Fruit fly (Drosophila melanogaster) whole organism, prepupa: ENCODE data around the gene snky.

Experiments used
- CG10631 ChIP-seq: fragments of 200-800 bp; sonication (Bioruptor generic); optimal IDR thresholded peaks from 2 replicates; lab custom pipeline; 2016; ENCODE audit warnings: missing biosample characterization, missing genetic modification characterization
- CG11294 ChIP-seq: fragments of 200-800 bp; sonication (Bioruptor generic); IDR thresholded peaks from 2 replicates; pipeline ENCODE4 v1.3.6; 2022; ENCODE audit warnings: missing biosample characterization, missing genetic modification characterization
- CG11762 ChIP-seq: fragments of 200-800 bp; sonication (Bioruptor generic); optimal IDR thresholded peaks from 3 replicates; lab custom pipeline; 2016; ENCODE audit warnings: missing biosample characterization, missing genetic modification characterization; ENCODE audit not compliant: insufficient read depth
- CG31627 ChIP-seq: fragments of 200-800 bp; sonication (Bioruptor generic); optimal IDR thresholded peaks from 3 replicates; lab custom pipeline; 2016; ENCODE audit warnings: missing biosample characterization, missing genetic modification characterization
- CG32006 ChIP-seq: fragments of 200-800 bp; sonication (Bioruptor generic); optimal IDR thresholded peaks from 3 replicates; lab custom pipeline; 2017; ENCODE audit warnings: missing biosample characterization, mild to moderate bottlenecking, missing genetic modification characterization
- CG3919 ChIP-seq: fragments of 200-800 bp; sonication (Bioruptor generic); optimal IDR thresholded peaks from 3 replicates; lab custom pipeline; 2016; ENCODE audit warnings: missing biosample characterization, missing genetic modification characterization
- CG4318 ChIP-seq: fragments of 200-800 bp; sonication (Bioruptor generic); optimal IDR thresholded peaks from 3 replicates; lab custom pipeline; 2017; ENCODE audit warnings: missing biosample characterization, mild to moderate bottlenecking, missing genetic modification characterization
- CG6163 ChIP-seq: fragments of 200-800 bp; sonication (Bioruptor generic); IDR thresholded peaks from 3 replicates; pipeline ENCODE4 v1.3.6; 2022; ENCODE audit warnings: missing biosample characterization, missing genetic modification characterization
- CG6276 ChIP-seq: fragments of 200-800 bp; sonication (Bioruptor generic); optimal IDR thresholded peaks from 2 replicates; lab custom pipeline; 2017; ENCODE audit warnings: missing biosample characterization, mild to moderate bottlenecking, missing genetic modification characterization
- CG6792 ChIP-seq: fragments of 200-800 bp; sonication (Bioruptor generic); optimal IDR thresholded peaks from 3 replicates; lab custom pipeline; 2016; ENCODE audit warnings: missing biosample characterization, missing genetic modification characterization
- CG6808 ChIP-seq: fragments of 200-800 bp; sonication (Bioruptor generic); optimal IDR thresholded peaks from 3 replicates; lab custom pipeline; 2017; ENCODE audit warnings: missing biosample characterization, missing genetic modification characterization, mild to moderate bottlenecking, moderate library complexity, missing genetic modification reagents
- CG6854 ChIP-seq: fragments of 200-800 bp; sonication (Bioruptor generic); optimal IDR thresholded peaks from 2 replicates; lab custom pipeline; 2017; ENCODE audit warnings: missing biosample characterization, mild to moderate bottlenecking, missing genetic modification characterization
- CG8119 ChIP-seq: fragments of 200-800 bp; sonication (Bioruptor generic); IDR thresholded peaks from 3 replicates; pipeline ENCODE4 v1.3.6; 2022; ENCODE audit warnings: missing biosample characterization, missing genetic modification characterization
- CG8319 ChIP-seq: fragments of 200-800 bp; sonication (Bioruptor generic); optimal IDR thresholded peaks from 3 replicates; lab custom pipeline; 2016; ENCODE audit warnings: missing biosample characterization, missing genetic modification characterization
- CG9139 ChIP-seq: fragments of 200-800 bp; sonication (Bioruptor generic); optimal IDR thresholded peaks from 3 replicates; lab custom pipeline; 2017; ENCODE audit warnings: missing biosample characterization, mild to moderate bottlenecking, missing genetic modification characterization
- Eip75B ChIP-seq: fragments of 200-800 bp; sonication (Bioruptor generic); optimal IDR thresholded peaks from 3 replicates; lab custom pipeline; 2016; ENCODE audit warnings: missing biosample characterization, missing genetic modification characterization
- Eip78C ChIP-seq: fragments of 200-800 bp; sonication (Bioruptor generic); peaks from one replicate; lab custom pipeline; 2016; ENCODE audit warnings: missing biosample characterization, missing genetic modification characterization
- Ets96B ChIP-seq: fragments of 200-800 bp; optimal IDR thresholded peaks from 2 replicates; lab custom pipeline; 2019; ENCODE audit warnings: missing biosample characterization, mild to moderate bottlenecking, missing genetic modification characterization, moderate library complexity
- Hr39 ChIP-seq: fragments of 200-800 bp; sonication (Bioruptor generic); optimal IDR thresholded peaks from 2 replicates; lab custom pipeline; 2016; ENCODE audit warnings: missing biosample characterization, missing genetic modification characterization
- Lpt ChIP-seq: fragments of 200-800 bp; sonication (Bioruptor generic); optimal IDR thresholded peaks from 3 replicates; lab custom pipeline; 2016; ENCODE audit warnings: missing biosample characterization, missing genetic modification characterization
- Met ChIP-seq: fragments of 200-800 bp; sonication (Bioruptor generic); optimal IDR thresholded peaks from 3 replicates; lab custom pipeline; 2016; ENCODE audit warnings: missing biosample characterization, missing genetic modification characterization
- Smox ChIP-seq: fragments of 200-800 bp; sonication (Bioruptor generic); optimal IDR thresholded peaks from 3 replicates; lab custom pipeline; 2016; ENCODE audit warnings: missing biosample characterization, missing genetic modification characterization
- Sox102F ChIP-seq: fragments of 200-800 bp; sonication (Bioruptor generic); optimal IDR thresholded peaks from 2 replicates; lab custom pipeline; 2016; ENCODE audit warnings: missing biosample characterization, mild to moderate bottlenecking, missing genetic modification characterization
- Sox15 ChIP-seq: fragments of 200-800 bp; sonication (Bioruptor generic); optimal IDR thresholded peaks from 3 replicates; lab custom pipeline; 2016; ENCODE audit warnings: missing biosample characterization, missing genetic modification characterization
- acj6 ChIP-seq: fragments of 200-800 bp; sonication (Bioruptor generic); optimal IDR thresholded peaks from 3 replicates; lab custom pipeline; 2016; ENCODE audit warnings: missing biosample characterization, missing genetic modification characterization
- cyc ChIP-seq: fragments of 200-800 bp; sonication (Bioruptor generic); optimal IDR thresholded peaks from 3 replicates; lab custom pipeline; 2016; ENCODE audit warnings: missing biosample characterization, missing genetic modification characterization
- dac ChIP-seq: fragments of 200-800 bp; sonication (Bioruptor generic); optimal IDR thresholded peaks from 2 replicates; lab custom pipeline; 2017; ENCODE audit warnings: missing biosample characterization, mild to moderate bottlenecking, missing genetic modification characterization
- eg ChIP-seq: fragments of 200-800 bp; sonication (Bioruptor generic); IDR thresholded peaks from 3 replicates; pipeline ENCODE4 v1.3.6; 2022; ENCODE audit warnings: missing biosample characterization, missing genetic modification characterization
- esn ChIP-seq: fragments of 200-800 bp; sonication (Bioruptor generic); optimal IDR thresholded peaks from 2 replicates; lab custom pipeline; 2016; ENCODE audit warnings: missing biosample characterization, mild to moderate bottlenecking, missing genetic modification characterization, moderate library complexity
- fd59A ChIP-seq: fragments of 200-800 bp; sonication (Bioruptor generic); optimal IDR thresholded peaks from 2 replicates; lab custom pipeline; 2017; ENCODE audit warnings: missing biosample characterization, mild to moderate bottlenecking, missing genetic modification characterization, missing genetic modification reagents
- fd85E ChIP-seq: fragments of 200-800 bp; sonication (Bioruptor generic); optimal IDR thresholded peaks from 3 replicates; lab custom pipeline; 2016; ENCODE audit warnings: missing biosample characterization, missing genetic modification characterization
- fkh ChIP-seq: fragments of 200-800 bp; sonication (Bioruptor generic); optimal IDR thresholded peaks from 3 replicates; lab custom pipeline; 2017; ENCODE audit warnings: missing biosample characterization, mild to moderate bottlenecking, missing genetic modification characterization, moderate library complexity
- lz ChIP-seq: fragments of 200-800 bp; sonication (Bioruptor generic); optimal IDR thresholded peaks from 3 replicates; lab custom pipeline; 2016; ENCODE audit warnings: missing biosample characterization, missing genetic modification characterization
- pdm3 ChIP-seq: fragments of 200-800 bp; sonication (Bioruptor generic); optimal IDR thresholded peaks from 3 replicates; lab custom pipeline; 2016; ENCODE audit warnings: missing biosample characterization, missing genetic modification characterization
- salr ChIP-seq, 2 experiments: fragments of 200-800 bp; sonication (Bioruptor generic); optimal IDR thresholded peaks; 3 replicates each; lab custom pipeline; 2016 to 2018; ENCODE audit warnings: missing biosample characterization in 2 of 2, missing genetic modification characterization in 2 of 2, mild to moderate bottlenecking in 1 of 2
- spab ChIP-seq: fragments of 200-800 bp; sonication (Bioruptor generic); optimal IDR thresholded peaks from 2 replicates; lab custom pipeline; 2017; ENCODE audit warnings: missing biosample characterization, mild to moderate bottlenecking, missing genetic modification characterization, missing genetic modification reagents
- ss ChIP-seq, 2 experiments: fragments of 200-800 bp; sonication (Bioruptor generic); optimal IDR thresholded peaks; 2 replicates in 1 of 2; 3 replicates in 1 of 2; lab custom pipeline; 2017 to 2018; ENCODE audit warnings: mild to moderate bottlenecking in 2 of 2, missing biosample characterization in 2 of 2, missing genetic modification characterization in 2 of 2, moderate library complexity in 1 of 2
- svp ChIP-seq: fragments of 200-800 bp; sonication (Bioruptor generic); peaks from one replicate; lab custom pipeline; 2016; ENCODE audit warnings: missing biosample characterization, missing genetic modification characterization
- topi ChIP-seq: fragments of 200-800 bp; sonication (Bioruptor generic); optimal IDR thresholded peaks from 3 replicates; lab custom pipeline; 2016; ENCODE audit warnings: missing biosample characterization, missing genetic modification characterization
- vri ChIP-seq: fragments of 200-800 bp; sonication (Bioruptor generic); optimal IDR thresholded peaks from 3 replicates; lab custom pipeline; 2016; ENCODE audit warnings: missing biosample characterization, mild to moderate bottlenecking, missing genetic modification characterization

snky gene

DNA sequence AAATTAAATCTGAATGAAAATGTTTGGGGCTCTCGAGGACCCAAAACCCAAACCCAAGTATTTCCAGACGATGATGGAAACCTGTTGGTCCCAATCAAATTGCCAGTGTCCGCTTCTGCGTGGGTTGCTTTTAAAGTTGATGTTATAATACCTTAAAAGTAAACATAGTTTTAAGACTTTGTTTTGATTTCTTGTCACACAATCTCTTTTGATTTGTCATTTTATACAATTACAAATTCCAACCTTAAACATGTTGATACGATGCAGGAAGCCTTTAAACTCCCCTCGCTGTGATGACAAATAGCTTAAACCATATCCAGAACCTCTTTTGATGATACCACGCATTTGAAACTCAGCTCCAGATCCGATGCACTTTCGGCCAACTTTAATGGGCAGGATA, 8.1 kb downstream of the snky start (continued):
- TF ChIP-seq Smox (GFP tag; lab: Kevin White, UChicago) (peak; percentile 52), fd59A (GFP tag; lab: Kevin White, UChicago) (no peak), CG8319 (GFP tag; lab: Kevin White, UChicago) (no peak), CG8119 (GFP tag; lab: Robert Waterston, UW) (peak; percentile 25; the same call in 1 of the 3 replicates), CG32006 (peak; percentile 14), pdm3 (peak; percentile 36), ss (GFP tag; optimal IDR thresholded peaks at IDR 0.05; lab: Kevin White, UChicago) (no peak), esn (GFP tag; lab: Kevin White, UChicago) (peak; percentile 42), acj6 (GFP tag; lab: Kevin White, UChicago) (peak; percentile 34), Lpt (no peak), lz (GFP tag; lab: Kevin White, UChicago) (peak; percentile 33), Sox15 (GFP tag; lab: Kevin White, UChicago) (no peak), fd85E (GFP tag; lab: Kevin White, UChicago) (no peak), topi (GFP tag; lab: Kevin White, UChicago) (peak; percentile 56), CG6276 (GFP tag; lab: Kevin White, UChicago) (no peak), eg (GFP tag; lab: Robert Waterston, UW) (no peak), CG4318 (GFP tag; lab: Kevin White, UChicago) (no peak), salr (GFP tag; optimal IDR thresholded peaks at IDR 0.05; lab: Kevin White, UChicago) (no peak), Met (GFP tag; lab: Kevin White, UChicago) (peak; percentile 58), CG6163 (GFP tag; lab: Robert Waterston, UW) (peak; percentile 43; the same call in 1 of the 3 replicates), vri (peak; percentile 40)

DNA sequence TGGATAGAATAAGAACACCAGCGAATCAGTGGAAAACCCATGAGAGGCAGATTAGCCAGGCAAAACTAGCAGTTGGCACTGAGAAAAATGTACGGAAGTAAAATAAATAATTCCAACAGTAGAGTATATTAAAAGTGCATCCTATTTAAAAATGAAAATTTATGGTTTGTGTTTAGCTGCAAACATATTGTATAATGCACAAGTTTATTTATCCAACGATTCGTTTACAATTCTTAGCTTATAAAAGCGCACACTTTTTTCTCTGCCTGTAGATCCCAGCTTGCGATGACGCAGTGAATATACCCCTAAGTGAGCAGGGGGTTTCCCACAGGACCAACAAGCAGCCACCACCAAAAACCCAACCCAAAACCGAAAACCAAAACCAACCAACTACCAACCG, 15.0 kb downstream of the snky start:
- TF ChIP-seq topi (GFP tag; lab: Kevin White, UChicago) = peak; percentile 20
- peak; percentile 23 for TF ChIP-seq cyc (GFP tag; lab: Kevin White, UChicago)
- TF ChIP-seq esn (GFP tag; lab: Kevin White, UChicago) = peak; percentile 1
- TF ChIP-seq Eip78C (GFP tag; lab: Kevin White, UChicago) = peak; percentile 67
- TF ChIP-seq vri = no peak
- TF ChIP-seq svp (GFP tag; lab: Kevin White, UChicago) = peak; percentile 38
- no peak for TF ChIP-seq Sox102F (GFP tag; lab: Kevin White, UChicago)
- TF ChIP-seq Met (GFP tag; lab: Kevin White, UChicago) = peak; percentile 4
- TF ChIP-seq, all 60 proteins: peak for 6

DNA sequence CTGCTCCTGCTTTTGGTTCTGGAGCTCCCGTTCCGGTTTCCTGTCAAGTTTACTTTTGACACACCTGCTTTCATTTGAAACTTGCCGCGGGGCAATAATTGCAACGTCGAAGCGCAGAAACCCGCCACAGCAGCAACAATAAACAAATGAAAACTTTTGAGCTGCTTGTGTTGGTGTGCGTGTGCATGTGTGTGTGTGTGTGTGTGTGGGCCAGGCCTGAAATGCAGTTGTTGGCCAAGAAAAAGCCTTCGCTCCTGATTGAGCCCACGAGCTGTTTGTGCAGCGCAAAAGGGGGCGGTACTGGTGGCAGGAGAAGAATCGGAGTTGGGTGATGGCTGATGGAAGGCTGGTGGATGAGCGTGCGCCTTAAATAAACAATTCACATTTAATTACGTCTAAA, 22.0 kb downstream of the snky start:
- TF ChIP-seq Eip78C (GFP tag; lab: Kevin White, UChicago) (peak; percentile 10), CG6163 (GFP tag; lab: Robert Waterston, UW) (no peak), CG6854 (GFP tag; lab: Kevin White, UChicago) (no peak), CG3919 (GFP tag; lab: Kevin White, UChicago) (no peak), spab (GFP tag; lab: Kevin White, UChicago) (no peak)

DNA sequence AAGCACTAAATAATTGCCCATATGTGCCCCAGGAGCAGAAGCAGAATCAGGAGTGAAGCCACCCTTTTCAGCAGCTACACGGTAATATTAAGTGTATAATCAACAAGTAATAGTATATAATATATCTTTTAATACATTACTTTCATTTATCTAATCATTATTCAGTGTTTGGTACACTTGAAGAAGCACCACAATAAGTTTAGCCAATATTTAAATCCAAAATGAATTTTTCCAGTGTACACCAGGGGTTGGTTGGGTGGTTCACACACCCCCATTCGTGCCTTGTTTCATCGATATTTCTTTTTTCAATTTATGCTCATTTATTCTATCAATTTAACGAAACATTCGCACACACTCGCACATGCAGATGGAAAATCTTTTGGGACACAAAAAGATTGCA, 23.3 kb downstream of the snky start:
- TF ChIP-seq CG31627 (GFP tag; lab: Kevin White, UChicago) (no peak), Eip78C (GFP tag; lab: Kevin White, UChicago) (peak; percentile 31), CG6808 (GFP tag; lab: Kevin White, UChicago) (no peak), CG6792 (GFP tag; lab: Kevin White, UChicago) (no peak), dac (GFP tag; lab: Kevin White, UChicago) (no peak), Sox102F (GFP tag; lab: Kevin White, UChicago) (no peak), CG11294 (GFP tag; lab: Robert Waterston, UW) (no peak), Smox (GFP tag; lab: Kevin White, UChicago) (peak; percentile 9), Eip75B (GFP tag; lab: Kevin White, UChicago) (no peak), CG11762 (GFP tag; lab: Kevin White, UChicago) (no peak), Hr39 (GFP tag; lab: Kevin White, UChicago) (no peak), svp (GFP tag; lab: Kevin White, UChicago) (peak; percentile 42), CG10631 (GFP tag; lab: Kevin White, UChicago) (no peak), fkh (GFP tag; lab: Kevin White, UChicago) (no peak), topi (GFP tag; lab: Kevin White, UChicago) (no peak), Met (GFP tag; lab: Kevin White, UChicago) (peak; percentile 38), CG6163 (GFP tag; lab: Robert Waterston, UW) (no peak), fd59A (GFP tag; lab: Kevin White, UChicago) (no peak), Ets96B (tag; lab: Kevin White, UChicago) (no peak), esn (GFP tag; lab: Kevin White, UChicago) (peak; percentile 13), vri (no peak), CG9139 (no peak)
- TF ChIP-seq, all 60 proteins: peak for 5
